Worm (Caenorhabditis elegans): ENCODE results near the gene srw-143.

Gene srw-143

ce11 chrV:2909525-2909924 is 31.8 kb downstream of the srw-143 start, which contains the start of gene zmp-3 (continued):
- TF ChIP-seq Y79H2A.3 (GFP tag; conservative IDR thresholded peaks at IDR 0.05) (no peak), nfya-1 (tag; optimal IDR thresholded peaks at IDR 0.05; ENCODE audit: borderline replicate concordance, insufficient read depth) (no peak), ztf-28 (GFP tag; IDR thresholded peaks at IDR 0.05) (no peak), pbrm-1 (GFP tag; IDR thresholded peaks at IDR 0.05) (no peak)

- TF ChIP-seq egl-18 (GFP tag; IDR thresholded peaks at IDR 0.05) (no peak), zfh-2 (GFP tag; conservative IDR thresholded peaks at IDR 0.05) (no peak), snpc-4 (GFP tag; optimal IDR thresholded peaks at IDR 0.05) (no peak), snpc-4 (tag; optimal IDR thresholded peaks at IDR 0.05) (no peak), tbp1 (GFP tag; optimal IDR thresholded peaks at IDR 0.05) (no peak), hrde-1 (tag; optimal IDR thresholded peaks at IDR 0.05; ENCODE audit: borderline replicate concordance) (no peak), ZK185.1 (tag; optimal IDR thresholded peaks at IDR 0.05; ENCODE audit: poor library complexity, severe bottlenecking) (no peak), nhr-27 (tag; optimal IDR thresholded peaks at IDR 0.05) (no peak), F52B5.7 (tag; optimal IDR thresholded peaks at IDR 0.05) (no peak), nhr-90 (tag; optimal IDR thresholded peaks at IDR 0.05) (no peak), hmg-1.2 (GFP tag; IDR thresholded peaks at IDR 0.05) (no peak), akir-1 (GFP tag; optimal IDR thresholded peaks at IDR 0.05) (no peak), K12H6.12 (tag; optimal IDR thresholded peaks at IDR 0.05) (no peak), lag-1 (GFP tag; IDR thresholded peaks at IDR 0.05) (no peak), bed-2 (GFP tag; IDR thresholded peaks at IDR 0.05) (no peak), F22D6.2 (tag; optimal IDR thresholded peaks at IDR 0.05) (no peak), lin-35 (GFP tag; optimal IDR thresholded peaks at IDR 0.05) (no peak), tbx-9 (tag; optimal IDR thresholded peaks at IDR 0.05; ENCODE audit: borderline replicate concordance) (no peak)
Measured at ce11 chrV:2903227-2903626, 38.1 kb downstream of the srw-143 start, which contains the start of gene C31B8.7. Gene C31B8.7, minus strand, starts transcription at chrV:2903327.

ce11 chrV:2899867-2900266 is 41.4 kb downstream of the srw-143 start, which contains the start of gene str-46:
Gene str-46, minus strand, starts transcription at chrV:2899967.
- TF ChIP-seq F57C9.4 (tag; optimal IDR thresholded peaks at IDR 0.05) (no peak), T26A5.8 (tag; optimal IDR thresholded peaks at IDR 0.05) (no peak), zfh-2 (GFP tag; conservative IDR thresholded peaks at IDR 0.05) (no peak), pha-4 (tag; optimal IDR thresholded peaks at IDR 0.05) (no peak), lin-35 (GFP tag; optimal IDR thresholded peaks at IDR 0.05) (no peak), C17E4.6 (GFP tag; IDR thresholded peaks at IDR 0.05) (no peak), cebp-1 (GFP tag; IDR thresholded peaks at IDR 0.05) (no peak), cebp-1 (tag; optimal IDR thresholded peaks at IDR 0.05) (no peak), egrh-3 (GFP tag; IDR thresholded peaks at IDR 0.05) (no peak), nfyb-1 (GFP tag; IDR thresholded peaks at IDR 0.05) (no peak), mel-28 (tag; optimal IDR thresholded peaks at IDR 0.05; ENCODE audit: borderline replicate concordance) (no peak), ztf-25 (GFP tag; IDR thresholded peaks at IDR 0.05) (no peak), F10E7.11 (tag; optimal IDR thresholded peaks at IDR 0.05) (no peak), somi-1 (GFP tag; optimal IDR thresholded peaks at IDR 0.05) (no peak)

- TF ChIP-seq dox-1 (GFP tag; IDR thresholded peaks at IDR 0.05) = no peak
- TF ChIP-seq lir-1 (GFP tag; conservative IDR thresholded peaks at IDR 0.05) = no peak
- TF ChIP-seq egl-44 (GFP tag; IDR thresholded peaks at IDR 0.05) = no peak
- no peak for TF ChIP-seq nhr-27 (tag; optimal IDR thresholded peaks at IDR 0.05)
- no peak for TF ChIP-seq Y56A3A.18 (GFP tag; IDR thresholded peaks at IDR 0.05)
Measured at ce11 chrV:2896198-2896660, 45.1 kb downstream of the srw-143 start, which contains the start of gene pals-32. Gene pals-32, plus strand, starts transcription at chrV:2896610.

Data from whole organism, young adult.